Worm (Caenorhabditis elegans) whole organism, L2 larva: ENCODE measurements around the gene K11H3.8.

Experiments used
- ama-1 ChIP-seq: fragments of 150-350 bp; optimal IDR thresholded peaks from 2 replicates; lab custom pipeline; 2018; ENCODE audit warnings: inconsistent platforms
- blmp-1 ChIP-seq: sonication (generic microtip); optimal IDR thresholded peaks from 2 replicates; lab custom pipeline; 2017; ENCODE audit warnings: missing genetic modification characterization, mild to moderate bottlenecking, missing compliant biosample characterization, antibody characterized with exemption, moderate library complexity; ENCODE audit not compliant: insufficient read depth
- elt-1 ChIP-seq: fragments of 150-350 bp; optimal IDR thresholded peaks from 2 replicates; lab custom pipeline; 2014; ENCODE audit warnings: missing biosample characterization, missing genetic modification characterization
- lin-39 ChIP-seq: fragments of 150-350 bp; optimal IDR thresholded peaks from 2 replicates; lab custom pipeline; 2014; ENCODE audit warnings: missing biosample characterization, missing genetic modification reagents, missing genetic modification characterization
- nhr-12 ChIP-seq: fragments of 150-350 bp; optimal IDR thresholded peaks from 2 replicates; lab custom pipeline; 2014; ENCODE audit warnings: missing biosample characterization, missing genetic modification characterization
- nhr-77 ChIP-seq: fragments of 150-350 bp; optimal IDR thresholded peaks from 2 replicates; lab custom pipeline; 2014; ENCODE audit warnings: missing biosample characterization, missing genetic modification characterization
- unc-62 ChIP-seq: fragments of 150-350 bp; optimal IDR thresholded peaks from 2 replicates; lab custom pipeline; 2014; ENCODE audit warnings: missing biosample characterization, missing genetic modification reagents, missing genetic modification characterization

ce11 chrIII:9885609-9886008, 50.6 kb downstream of the K11H3.8 start:
- TF ChIP-seq ama-1 (lab: Kevin White, UChicago) (no peak), lin-39 (tag; lab: Kevin White, UChicago) (no peak), nhr-12 (tag; lab: Kevin White, UChicago) (no peak), nhr-77 (no peak), blmp-1 (no peak), unc-62 (GFP tag; lab: Kevin White, UChicago) (no peak), elt-1 (tag; lab: Kevin White, UChicago) (no peak)
